Fruit fly (Drosophila melanogaster) whole organism, embryonic: ENCODE results near the gene CG10343.

ENCODE experiments used
- CG10543 ChIP-seq: fragments of 200-800 bp; sonication (Bioruptor generic); optimal IDR thresholded peaks from 3 replicates; lab custom pipeline; 2017; ENCODE audit warnings: missing biosample characterization, mild to moderate bottlenecking, missing genetic modification characterization, moderate library complexity
- CG12155 ChIP-seq: fragments of 200-800 bp; sonication (Bioruptor generic); optimal IDR thresholded peaks from 3 replicates; lab custom pipeline; 2016; ENCODE audit warnings: missing biosample characterization, missing genetic modification characterization
- CG15011 ChIP-seq: fragments of 200-800 bp; sonication (Bioruptor generic); optimal IDR thresholded peaks from 3 replicates; lab custom pipeline; 2018; ENCODE audit warnings: missing biosample characterization, mild to moderate bottlenecking, missing genetic modification characterization
- CG15514 ChIP-seq: fragments of 200-800 bp; sonication (Bioruptor generic); optimal IDR thresholded peaks from 3 replicates; lab custom pipeline; 2017; ENCODE audit warnings: missing biosample characterization, missing genetic modification characterization, mild to moderate bottlenecking, moderate library complexity, missing genetic modification reagents
- CG15601 ChIP-seq: fragments of 200-800 bp; sonication (Bioruptor generic); optimal IDR thresholded peaks from 3 replicates; lab custom pipeline; 2019; ENCODE audit warnings: missing biosample characterization, mild to moderate bottlenecking, missing genetic modification characterization, moderate library complexity
- CG17186 ChIP-seq: fragments of 200-800 bp; sonication (Bioruptor generic); optimal IDR thresholded peaks from 3 replicates; lab custom pipeline; 2017; ENCODE audit warnings: missing biosample characterization, missing genetic modification reagents, missing genetic modification characterization
- CG17328 ChIP-seq: fragments of 200-800 bp; sonication (Bioruptor generic); IDR thresholded peaks from 2 replicates; pipeline ENCODE4 v1.3.6; 2022; ENCODE audit warnings: missing biosample characterization, missing genetic modification characterization
- CG2202 ChIP-seq: fragments of 200-800 bp; sonication (Bioruptor generic); optimal IDR thresholded peaks from 2 replicates; lab custom pipeline; 2018; ENCODE audit warnings: missing biosample characterization, mild to moderate bottlenecking, missing genetic modification characterization
- CG31388 ChIP-seq: fragments of 200-800 bp; sonication (Bioruptor generic); optimal IDR thresholded peaks from 2 replicates; lab custom pipeline; 2016; ENCODE audit warnings: missing biosample characterization, missing genetic modification characterization
- CG33213 ChIP-seq: fragments of 200-800 bp; sonication (Bioruptor generic); optimal IDR thresholded peaks from 3 replicates; lab custom pipeline; 2016; ENCODE audit warnings: missing biosample characterization, missing genetic modification characterization
- CG7963 ChIP-seq: fragments of 200-800 bp; sonication (Bioruptor generic); IDR thresholded peaks from 3 replicates; pipeline ENCODE4 v1.3.6; 2022; ENCODE audit warnings: missing biosample characterization, missing genetic modification characterization; ENCODE audit not compliant: partially characterized antibody
- CG9797 ChIP-seq: fragments of 200-800 bp; sonication (Bioruptor generic); optimal IDR thresholded peaks from 3 replicates; lab custom pipeline; 2018; ENCODE audit warnings: missing biosample characterization, mild to moderate bottlenecking, missing genetic modification characterization
- Dref ChIP-seq: fragments of 200-800 bp; sonication (Bioruptor generic); IDR thresholded peaks from 2 replicates; pipeline ENCODE4 v1.3.6; 2022; ENCODE audit warnings: missing biosample characterization, missing genetic modification characterization
- Drgx ChIP-seq: fragments of 200-800 bp; sonication (Bioruptor generic); IDR thresholded peaks from 2 replicates; pipeline ENCODE4 v1.3.6; 2022; ENCODE audit warnings: missing biosample characterization, missing genetic modification characterization
- Ets65A ChIP-seq: fragments of 200-800 bp; sonication (Bioruptor generic); peaks from one replicate; lab custom pipeline; 2016; ENCODE audit warnings: missing biosample characterization, missing genetic modification characterization
- Fer1 ChIP-seq: fragments of 200-800 bp; sonication (Bioruptor generic); optimal IDR thresholded peaks from 2 replicates; lab custom pipeline; 2017; ENCODE audit warnings: missing biosample characterization, mild to moderate bottlenecking, missing genetic modification characterization
- H15 ChIP-seq: fragments of 200-800 bp; sonication (Bioruptor generic); IDR thresholded peaks from 3 replicates; pipeline ENCODE4 v1.3.6; 2022; ENCODE audit warnings: missing biosample characterization, missing genetic modification characterization
- Hand ChIP-seq: fragments of 200-800 bp; sonication (Bioruptor generic); optimal IDR thresholded peaks from 2 replicates; lab custom pipeline; 2017; ENCODE audit warnings: mild to moderate bottlenecking, missing biosample characterization, missing genetic modification reagents, missing genetic modification characterization
- Hey ChIP-seq: fragments of 200-800 bp; sonication (Bioruptor generic); optimal IDR thresholded peaks from 3 replicates; lab custom pipeline; 2018; ENCODE audit warnings: missing biosample characterization, mild to moderate bottlenecking, missing genetic modification characterization
- Hr3 ChIP-seq: fragments of 200-800 bp; sonication (Bioruptor generic); optimal IDR thresholded peaks from 3 replicates; lab custom pipeline; 2016; ENCODE audit warnings: missing biosample characterization, missing genetic modification characterization
- Lpt ChIP-seq: fragments of >200 bp; optimal IDR thresholded peaks from 2 replicates; lab custom pipeline; 2018; ENCODE audit warnings: missing biosample characterization, missing genetic modification characterization
- Max ChIP-seq: fragments of 200-800 bp; sonication (Bioruptor generic); optimal IDR thresholded peaks from 2 replicates; lab custom pipeline; 2016; ENCODE audit warnings: missing biosample characterization, mild to moderate bottlenecking, missing genetic modification characterization
- Myb ChIP-seq: fragments of 200-800 bp; sonication (Bioruptor generic); optimal IDR thresholded peaks from 2 replicates; lab custom pipeline; 2016; ENCODE audit warnings: missing biosample characterization, missing genetic modification characterization
- Optix ChIP-seq: fragments of 200-800 bp; sonication (Bioruptor generic); IDR thresholded peaks from 3 replicates; pipeline ENCODE4 v1.3.6; 2022; ENCODE audit warnings: missing biosample characterization, missing genetic modification characterization
- Rx ChIP-seq: fragments of 200-800 bp; sonication (Bioruptor generic); IDR thresholded peaks from 2 replicates; pipeline ENCODE4 v1.3.6; 2022; ENCODE audit warnings: missing biosample characterization, missing genetic modification characterization
- bcd ChIP-seq: fragments of 200-800 bp; sonication (Bioruptor generic); optimal IDR thresholded peaks from 2 replicates; lab custom pipeline; 2017; ENCODE audit warnings: missing biosample characterization, mild to moderate bottlenecking, missing genetic modification characterization
- bsh ChIP-seq, 2 experiments: fragments of 200-800 bp; sonication (Bioruptor generic); optimal IDR thresholded peaks; 2 replicates each; lab custom pipeline; 2017 to 2018; ENCODE audit warnings: mild to moderate bottlenecking in 2 of 2, missing biosample characterization in 2 of 2, missing genetic modification characterization in 2 of 2, moderate library complexity in 1 of 2
- cas ChIP-seq: fragments of 200-800 bp; sonication (Bioruptor generic); IDR thresholded peaks from 2 replicates; pipeline ENCODE4 v1.3.6; 2022; ENCODE audit warnings: missing biosample characterization, missing genetic modification characterization
- corto ChIP-seq: fragments of 200-800 bp; sonication (Bioruptor generic); optimal IDR thresholded peaks from 2 replicates; lab custom pipeline; 2016; ENCODE audit warnings: missing biosample characterization, mild to moderate bottlenecking, missing genetic modification characterization, moderate library complexity
- ftz-f1 ChIP-seq: fragments of 200-800 bp; sonication (Bioruptor generic); optimal IDR thresholded peaks from 2 replicates; lab custom pipeline; 2016; ENCODE audit warnings: missing biosample characterization, missing genetic modification characterization
- gem ChIP-seq: fragments of 200-800 bp; sonication (Bioruptor generic); optimal IDR thresholded peaks from 2 replicates; lab custom pipeline; 2019; ENCODE audit warnings: missing biosample characterization, mild to moderate bottlenecking, missing genetic modification characterization, moderate library complexity
- gsb-n ChIP-seq: fragments of 200-800 bp; sonication (Bioruptor generic); optimal IDR thresholded peaks from 3 replicates; lab custom pipeline; 2018; ENCODE audit warnings: missing biosample characterization, mild to moderate bottlenecking, missing genetic modification characterization
- jumu ChIP-seq: fragments of 200-800 bp; sonication (Bioruptor generic); optimal IDR thresholded peaks from 3 replicates; lab custom pipeline; 2016; ENCODE audit warnings: missing biosample characterization, missing genetic modification characterization
- ken ChIP-seq: fragments of 200-800 bp; sonication (Bioruptor generic); IDR thresholded peaks from 3 replicates; pipeline ENCODE4 v1.3.6; 2022; ENCODE audit warnings: missing biosample characterization, missing genetic modification characterization
- lbe ChIP-seq: fragments of 200-800 bp; sonication (Bioruptor generic); optimal IDR thresholded peaks from 2 replicates; lab custom pipeline; 2016; ENCODE audit warnings: missing biosample characterization, mild to moderate bottlenecking, missing genetic modification characterization
- nom ChIP-seq: fragments of 200-800 bp; sonication (Bioruptor generic); optimal IDR thresholded peaks from 2 replicates; lab custom pipeline; 2017; ENCODE audit warnings: missing biosample characterization, missing genetic modification characterization, mild to moderate bottlenecking, moderate library complexity, missing genetic modification reagents
- psq ChIP-seq: fragments of 200-800 bp; sonication (Bioruptor generic); optimal IDR thresholded peaks from 2 replicates; lab custom pipeline; 2017; ENCODE audit warnings: missing biosample characterization, missing genetic modification characterization
- salm ChIP-seq: fragments of 200-800 bp; sonication (Bioruptor generic); optimal IDR thresholded peaks from 2 replicates; lab custom pipeline; 2018; ENCODE audit warnings: missing biosample characterization, mild to moderate bottlenecking, missing genetic modification characterization
- sens ChIP-seq: fragments of 200-800 bp; sonication (Bioruptor generic); peaks from one replicate; lab custom pipeline; 2016; ENCODE audit warnings: missing biosample characterization, missing genetic modification characterization
- sens-2 ChIP-seq: fragments of 200-800 bp; sonication (Bioruptor generic); IDR thresholded peaks from 2 replicates; pipeline ENCODE4 v1.3.6; 2022; ENCODE audit warnings: missing biosample characterization, missing genetic modification characterization
- sisA ChIP-seq: fragments of 200-800 bp; sonication (Bioruptor generic); IDR thresholded peaks from 2 replicates; pipeline ENCODE4 v1.3.6; 2022; ENCODE audit warnings: missing biosample characterization, missing genetic modification characterization
- toy ChIP-seq: fragments of 200-800 bp; sonication (Bioruptor generic); IDR thresholded peaks from 2 replicates; pipeline ENCODE4 v1.3.6; 2022; ENCODE audit warnings: missing biosample characterization, missing genetic modification characterization
- twi ChIP-seq: fragments of 200-800 bp; optimal IDR thresholded peaks from 2 replicates; lab custom pipeline; 2019; ENCODE audit warnings: missing biosample characterization, mild to moderate bottlenecking, missing genetic modification characterization, moderate library complexity
- vvl ChIP-seq: fragments of 200-800 bp; sonication (Bioruptor generic); IDR thresholded peaks from 2 replicates; pipeline ENCODE4 v1.3.6; 2022; ENCODE audit warnings: missing biosample characterization, missing genetic modification characterization
- yki ChIP-seq: fragments of >200 bp; optimal IDR thresholded peaks from 3 replicates; lab custom pipeline; 2018
- z ChIP-seq: fragments of 200-800 bp; sonication (Bioruptor generic); IDR thresholded peaks from 3 replicates; pipeline ENCODE4 v1.3.6; 2022; ENCODE audit warnings: missing biosample characterization, missing genetic modification characterization

Gene CG10343

dm6 chr2L:18663395-18663794 lies 39.9 kb upstream of the CG10343 start:
- no peak for TF ChIP-seq Lpt (GFP tag; lab: Kevin White, UChicago)
- no peak for TF ChIP-seq gsb-n (tag; lab: Kevin White, UChicago)
- no peak for TF ChIP-seq CG7963 (GFP tag; lab: Robert Waterston, UW)
- TF ChIP-seq Drgx (GFP tag; lab: Robert Waterston, UW) = peak; percentile 52
- TF ChIP-seq gem (tag; lab: Kevin White, UChicago) = peak; percentile 3
- peak; percentile 58 for TF ChIP-seq sens
- TF ChIP-seq z = 0 out of 3 replicates have a peak, but pooled peaks have one; percentile 19
- no peak for TF ChIP-seq CG17186 (GFP tag; lab: Kevin White, UChicago)
- TF ChIP-seq Dref (GFP tag; lab: Robert Waterston, UW) = no peak
- TF ChIP-seq salm = no peak
- TF ChIP-seq CG17328 (GFP tag; lab: Robert Waterston, UW) = no peak

- TF ChIP-seq CG10543 (GFP tag; lab: Kevin White, UChicago) (no peak), corto (peak; percentile 48), lbe (GFP tag; lab: Kevin White, UChicago) (peak; percentile 62), Ets65A (GFP tag; lab: Kevin White, UChicago) (peak; percentile 78), Hey (tag; lab: Kevin White, UChicago) (no peak), CG15514 (GFP tag; lab: Kevin White, UChicago) (no peak), Rx (GFP tag; lab: Robert Waterston, UW) (no peak), gem (tag; lab: Kevin White, UChicago) (no peak), Fer1 (GFP tag; lab: Kevin White, UChicago) (no peak), Max (no peak), sens (peak; percentile 63), Drgx (GFP tag; lab: Robert Waterston, UW) (peak; percentile 27; the same call in 1 of the 2 replicates), ken (no peak), Optix (GFP tag; lab: Robert Waterston, UW) (0 out of 3 replicates have a peak, but pooled peaks have one; percentile 17), nom (GFP tag; lab: Kevin White, UChicago) (peak; percentile 78), CG15011 (GFP tag; lab: Kevin White, UChicago) (no peak), bsh (GFP tag; optimal IDR thresholded peaks at IDR 0.05; lab: Kevin White, UChicago) (peak; percentile 10 to 58), twi (tag; lab: Kevin White, UChicago) (peak; percentile 95)
These were observed 38.3 kb upstream of the CG10343 start for dm6 chr2L:18664707-18665550.

dm6 chr2L:18665952-18666606 lies 37.2 kb upstream of the CG10343 start:
- TF ChIP-seq CG2202 (tag; lab: Kevin White, UChicago) (no peak), ftz-f1 (GFP tag; lab: Kevin White, UChicago) (no peak), Myb (peak; percentile 85), cas (GFP tag; lab: Robert Waterston, UW) (no peak), sens-2 (GFP tag; lab: Robert Waterston, UW) (no peak), psq (no peak), CG33213 (GFP tag; lab: Kevin White, UChicago) (peak; percentile 90), toy (GFP tag; lab: Robert Waterston, UW) (no peak), Hr3 (GFP tag; lab: Kevin White, UChicago) (peak; percentile 41), vvl (peak; percentile 47; the same call in 1 of the 2 replicates), corto (no peak), CG31388 (GFP tag; lab: Kevin White, UChicago) (peak; percentile 7), bcd (GFP tag; lab: Kevin White, UChicago) (peak; percentile 61), yki (no peak), bsh (GFP tag; optimal IDR thresholded peaks at IDR 0.05; lab: Kevin White, UChicago) (no peak), CG15601 (peak; percentile 45), jumu (GFP tag; lab: Kevin White, UChicago) (no peak), CG9797 (no peak), Hand (GFP tag; lab: Kevin White, UChicago) (no peak), H15 (peak; percentile 39; the same call in 1 of the 3 replicates), sisA (peak; percentile 49), CG12155 (GFP tag; lab: Kevin White, UChicago) (peak; percentile 13)
